Worm (Caenorhabditis elegans): Measurements from ENCODE around the gene tag-314.

Gene tag-314

DNA sequence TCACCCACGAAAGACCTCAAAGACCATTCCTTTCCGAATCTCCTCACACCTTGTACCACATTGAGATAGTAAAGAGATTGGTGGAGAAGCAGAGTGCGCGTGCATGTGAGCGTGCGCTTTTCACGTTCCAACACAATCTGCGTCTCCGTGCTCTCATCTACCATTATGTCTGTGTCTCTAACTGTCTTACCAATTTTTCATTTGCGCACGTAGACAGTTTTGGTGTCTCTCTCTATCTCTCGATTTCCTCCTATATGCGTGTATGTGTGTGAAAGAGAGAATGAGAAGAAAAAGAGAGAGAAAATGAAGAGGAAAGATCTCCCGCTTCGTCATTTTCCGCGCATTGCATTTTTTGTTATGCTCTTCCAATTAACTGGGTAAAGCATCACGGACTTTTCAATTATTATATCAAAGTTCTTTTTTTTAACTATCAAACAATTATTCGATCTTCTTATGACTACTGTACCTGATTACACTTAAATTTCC lies 38.1 kb upstream of the tag-314 start (continued):
- TF ChIP-seq ceh-82 (tag; optimal IDR thresholded peaks at IDR 0.05), result peak; percentile 53
- TF ChIP-seq hmg-11 (tag; optimal IDR thresholded peaks at IDR 0.05), result peak; percentile 87
- TF ChIP-seq daf-12 (tag; optimal IDR thresholded peaks at IDR 0.05), result peak; percentile 22
- no peak for TF ChIP-seq fkh-2 (tag; optimal IDR thresholded peaks at IDR 0.05)
- TF ChIP-seq ztf-4 (tag; optimal IDR thresholded peaks at IDR 0.05), result peak; percentile 84
- peak; percentile 79 for TF ChIP-seq fos-1 (tag; optimal IDR thresholded peaks at IDR 0.05)
- TF ChIP-seq aly-2 (tag; optimal IDR thresholded peaks at IDR 0.05), result no peak
- TF ChIP-seq ama-1 (optimal IDR thresholded peaks at IDR 0.05), result peak; percentile 82
- TF ChIP-seq unc-39 (tag; optimal IDR thresholded peaks at IDR 0.05), result no peak
- peak; percentile 72 for TF ChIP-seq mml-1 (tag; optimal IDR thresholded peaks at IDR 0.05)
- no peak for TF ChIP-seq sea-2 (GFP tag; optimal IDR thresholded peaks at IDR 0.05)

DNA sequence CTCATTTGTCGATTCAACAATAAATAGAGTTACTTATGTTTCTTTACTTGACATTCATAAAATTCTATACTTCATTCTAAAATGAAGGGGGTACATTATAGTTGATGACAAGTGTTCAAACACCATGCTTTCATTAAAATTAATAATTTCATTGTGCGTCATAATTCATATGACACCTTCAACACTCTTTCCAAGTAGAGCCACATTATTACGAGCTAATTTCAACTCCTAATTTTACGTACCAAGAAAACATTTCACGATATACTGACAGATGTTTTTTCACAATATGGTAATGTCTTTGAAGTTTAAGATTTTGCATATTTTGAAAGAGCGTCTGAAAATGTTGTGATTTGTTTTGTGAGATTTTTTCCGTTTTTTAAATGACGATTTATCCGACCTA lies 37.0 kb upstream of the tag-314 start:
- TF ChIP-seq lin-39 (tag; optimal IDR thresholded peaks at IDR 0.05), result no peak
- TF ChIP-seq pqm-1 (tag; optimal IDR thresholded peaks at IDR 0.05), result no peak
- TF ChIP-seq ZK546.5 (tag; optimal IDR thresholded peaks at IDR 0.05), result no peak
- TF ChIP-seq nhr-11 (tag; optimal IDR thresholded peaks at IDR 0.05), result no peak
- no peak for TF ChIP-seq nhr-28 (tag; optimal IDR thresholded peaks at IDR 0.05)
- TF ChIP-seq nhr-12 (tag; optimal IDR thresholded peaks at IDR 0.05), result no peak
- TF ChIP-seq elt-3 (tag; optimal IDR thresholded peaks at IDR 0.05), result no peak
- no peak for TF ChIP-seq jun-1 (tag; optimal IDR thresholded peaks at IDR 0.05)
- TF ChIP-seq ama-1 (optimal IDR thresholded peaks at IDR 0.05), result no peak
- TF ChIP-seq ceh-9 (tag; optimal IDR thresholded peaks at IDR 0.05), result no peak
- no peak for TF ChIP-seq egl-5 (tag; optimal IDR thresholded peaks at IDR 0.05)
- no peak for TF ChIP-seq mml-1 (tag; optimal IDR thresholded peaks at IDR 0.05)
- TF ChIP-seq zag-1 (tag; optimal IDR thresholded peaks at IDR 0.05), result no peak
- TF ChIP-seq daf-12 (tag; optimal IDR thresholded peaks at IDR 0.05), result no peak
- TF ChIP-seq elt-2 (tag; optimal IDR thresholded peaks at IDR 0.05), result no peak
- no peak for TF ChIP-seq lin-15B (tag; optimal IDR thresholded peaks at IDR 0.05)

DNA sequence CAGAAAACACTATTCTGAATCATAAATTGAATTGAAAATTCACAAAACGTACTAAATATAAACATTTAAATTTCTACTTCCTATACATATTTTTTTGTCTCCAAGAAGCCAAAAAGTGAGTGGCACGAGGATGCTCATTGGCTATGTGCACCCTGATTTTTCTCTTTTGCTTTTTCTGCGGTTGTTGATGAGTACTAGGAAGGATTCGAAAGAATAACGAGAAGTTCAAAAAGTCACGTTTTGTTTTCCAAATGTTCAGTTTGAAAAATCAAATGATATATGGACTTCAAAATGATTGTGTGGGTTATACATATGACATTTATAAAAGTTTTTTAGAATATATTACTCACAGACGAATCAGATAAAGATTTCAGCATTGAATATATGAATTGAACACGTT lies 36.2 kb upstream of the tag-314 start:
- peak; percentile 14 for TF ChIP-seq nhr-43 (tag; optimal IDR thresholded peaks at IDR 0.05; ENCODE audit: poor library complexity, severe bottlenecking)
- TF ChIP-seq ama-1 (optimal IDR thresholded peaks at IDR 0.05), result peak; percentile 1
- TF ChIP-seq mml-1 (tag; optimal IDR thresholded peaks at IDR 0.05), result no peak
- TF ChIP-seq aly-2 (tag; optimal IDR thresholded peaks at IDR 0.05), result no peak
- peak; percentile 26 for TF ChIP-seq lin-39 (tag; optimal IDR thresholded peaks at IDR 0.05)
- peak; percentile 39 for TF ChIP-seq nfya-1 (tag; optimal IDR thresholded peaks at IDR 0.05; ENCODE audit: insufficient read depth)
- TF ChIP-seq R02D3.7 (tag; optimal IDR thresholded peaks at IDR 0.05), result no peak

DNA sequence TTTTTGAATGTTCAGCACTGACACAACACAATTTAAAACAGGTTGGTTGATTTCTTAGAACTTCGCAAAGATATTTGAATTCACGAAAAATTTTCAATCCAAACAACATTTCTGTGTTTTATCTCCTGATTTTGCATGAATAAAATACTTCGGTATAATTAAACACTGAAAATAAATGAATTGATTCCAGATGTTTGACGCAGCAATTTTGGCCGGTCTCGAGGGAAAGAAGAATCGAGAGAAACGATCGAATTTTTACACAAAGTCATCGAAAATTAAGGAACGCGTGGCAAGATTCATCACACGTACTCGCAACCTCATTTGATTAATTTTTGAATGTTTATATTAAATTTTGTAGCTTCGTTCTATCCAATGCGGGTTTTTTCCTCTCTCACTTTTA lies 35.7 kb upstream of the tag-314 start:
- TF ChIP-seq R02D3.7 (tag; optimal IDR thresholded peaks at IDR 0.05) (no peak), tbx-2 (tag; optimal IDR thresholded peaks at IDR 0.05) (no peak), zag-1 (tag; optimal IDR thresholded peaks at IDR 0.05) (no peak), fos-1 (tag; optimal IDR thresholded peaks at IDR 0.05) (no peak), mml-1 (tag; optimal IDR thresholded peaks at IDR 0.05) (no peak), egl-27 (tag; optimal IDR thresholded peaks at IDR 0.05) (no peak), fkh-10 (GFP tag; optimal IDR thresholded peaks at IDR 0.05) (no peak), sea-2 (GFP tag; optimal IDR thresholded peaks at IDR 0.05) (no peak), snpc-4 (tag; optimal IDR thresholded peaks at IDR 0.05) (no peak), ceh-16 (tag; optimal IDR thresholded peaks at IDR 0.05) (no peak), daf-12 (tag; optimal IDR thresholded peaks at IDR 0.05) (no peak), nhr-77 (tag; optimal IDR thresholded peaks at IDR 0.05) (no peak), egl-5 (tag; optimal IDR thresholded peaks at IDR 0.05) (no peak)

DNA sequence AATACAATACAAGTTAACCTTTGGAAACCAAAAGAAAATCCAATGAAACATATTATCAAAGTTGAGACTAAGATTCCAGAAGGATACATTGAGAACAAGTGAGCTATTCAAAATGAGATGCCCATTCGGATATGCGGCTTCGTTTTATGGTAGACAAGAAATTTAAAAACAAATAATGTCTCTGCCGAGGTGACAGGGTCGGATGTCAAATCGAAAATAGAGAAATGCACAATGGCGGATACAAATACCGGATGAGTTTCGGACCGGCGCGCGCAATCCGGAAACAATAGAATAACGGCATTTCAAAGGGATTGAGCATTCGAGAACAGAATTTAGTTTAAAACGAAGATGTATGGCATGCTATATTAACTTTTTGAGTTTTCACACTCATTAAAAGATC lies 34.8 kb upstream of the tag-314 start, which contains the start of gene F22E12.3:
TSS of gene F22E12.3 (minus strand) at position 101 of the 400 bp plus-strand sequence.
- peak; percentile 10 for TF ChIP-seq ama-1 (optimal IDR thresholded peaks at IDR 0.05)
- TF ChIP-seq jun-1 (tag; optimal IDR thresholded peaks at IDR 0.05), result no peak

DNA sequence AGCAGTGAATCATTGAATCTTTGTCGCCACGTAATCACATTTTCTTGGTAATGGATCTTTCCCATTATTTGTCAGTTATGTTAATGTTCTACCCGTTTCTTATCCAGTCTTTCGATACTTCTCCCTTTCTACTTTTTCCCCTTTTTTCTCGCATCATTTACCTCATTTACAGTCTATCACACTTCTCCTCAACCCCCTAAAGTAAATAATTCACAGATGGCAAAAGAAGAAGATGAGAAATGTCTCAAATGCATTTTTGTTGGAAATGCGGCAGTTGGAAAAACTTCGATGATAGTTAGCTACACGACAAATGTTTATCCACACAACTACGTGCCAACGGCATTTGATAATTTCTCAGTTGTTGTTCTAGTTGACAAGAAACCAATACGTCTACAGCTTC lies 33.6 kb upstream of the tag-314 start, which contains the start of gene chw-1:
TSS of gene chw-1 (plus strand) at position 217 of the 400 bp plus-strand sequence.
- TF ChIP-seq fkh-10 (GFP tag; optimal IDR thresholded peaks at IDR 0.05), result no peak
- TF ChIP-seq nhr-237 (tag; optimal IDR thresholded peaks at IDR 0.05), result no peak
- no peak for TF ChIP-seq lin-39 (tag; optimal IDR thresholded peaks at IDR 0.05)
- TF ChIP-seq egl-5 (tag; optimal IDR thresholded peaks at IDR 0.05), result no peak
- no peak for TF ChIP-seq nhr-77 (tag; optimal IDR thresholded peaks at IDR 0.05)
- TF ChIP-seq zag-1 (tag; optimal IDR thresholded peaks at IDR 0.05), result no peak
